Worm (Caenorhabditis elegans): Measurements from ENCODE around the gene cyp-35A4.

- no peak for TF ChIP-seq unc-98 (GFP tag; IDR thresholded peaks at IDR 0.05)
- TF ChIP-seq fos-1 (tag; optimal IDR thresholded peaks at IDR 0.05), result no peak
- TF ChIP-seq skn-1 (tag; optimal IDR thresholded peaks at IDR 0.05), result no peak
- TF ChIP-seq grh-1 (GFP tag; IDR thresholded peaks at IDR 0.05), result no peak
- TF ChIP-seq nhr-28 (tag; optimal IDR thresholded peaks at IDR 0.05), result no peak
- no peak for TF ChIP-seq C34B4.2 (tag; optimal IDR thresholded peaks at IDR 0.05)
- TF ChIP-seq ama-1 (optimal IDR thresholded peaks at IDR 0.05), result no peak
- TF ChIP-seq hpl-2 (GFP tag; optimal IDR thresholded peaks at IDR 0.05), result no peak
- no peak for TF ChIP-seq ceh-82 (tag; optimal IDR thresholded peaks at IDR 0.05)
Observed at ce11 chrV:3989070-3989469, 42.3 kb upstream of the cyp-35A4 start, which contains the start of gene nlp-27.

Data from whole organism, L1 larva.